Worm (Caenorhabditis elegans) whole organism, late embryonic: ENCODE measurements around the gene C27A2.12.

Experiments used
- C38D4.7 ChIP-seq: fragments of 200-800 bp; sonication (Bioruptor generic); optimal IDR thresholded peaks from 2 replicates; lab custom pipeline; 2018; ENCODE audit warnings: mild to moderate bottlenecking, missing genetic modification characterization, moderate library complexity, missing compliant biosample characterization
- ahr-1 ChIP-seq: sonication (generic microtip); optimal IDR thresholded peaks from 2 replicates; lab custom pipeline; 2016; ENCODE audit warnings: missing genetic modification characterization, missing compliant biosample characterization
- ama-1 ChIP-seq: fragments of 150-350 bp; optimal IDR thresholded peaks from 2 replicates; lab custom pipeline; 2014
- ceh-9 ChIP-seq: sonication (generic microtip); optimal IDR thresholded peaks from 2 replicates; lab custom pipeline; 2016; ENCODE audit warnings: mild to moderate bottlenecking, missing genetic modification characterization, inconsistent platforms, missing compliant biosample characterization
- dmd-4 ChIP-seq: sonication (generic microtip); optimal IDR thresholded peaks from 2 replicates; lab custom pipeline; 2016; ENCODE audit warnings: borderline replicate concordance, missing genetic modification characterization, missing compliant biosample characterization
- dve-1 ChIP-seq: sonication (generic microtip); optimal IDR thresholded peaks from 2 replicates; lab custom pipeline; 2017; ENCODE audit warnings: antibody characterized with exemption, mild to moderate bottlenecking, missing genetic modification characterization, missing compliant biosample characterization
- elt-4 ChIP-seq: sonication (generic microtip); optimal IDR thresholded peaks from 2 replicates; lab custom pipeline; 2016; ENCODE audit warnings: missing genetic modification characterization, missing compliant biosample characterization
- fax-1 ChIP-seq: sonication (generic microtip); optimal IDR thresholded peaks from 2 replicates; lab custom pipeline; 2016; ENCODE audit warnings: missing genotype, missing genetic modification characterization, missing compliant biosample characterization
- fkh-10 ChIP-seq: fragments of 150-350 bp; optimal IDR thresholded peaks from 2 replicates; lab custom pipeline; 2014; ENCODE audit warnings: missing biosample characterization, missing genetic modification reagents, missing genetic modification characterization
- nfya-1 ChIP-seq: sonication (generic microtip); optimal IDR thresholded peaks from 2 replicates; lab custom pipeline; 2017; ENCODE audit warnings: missing genetic modification characterization, mild to moderate bottlenecking, missing compliant biosample characterization, antibody characterized with exemption, moderate library complexity
- nhr-11 ChIP-seq: fragments of 150-350 bp; optimal IDR thresholded peaks from 2 replicates; lab custom pipeline; 2014; ENCODE audit warnings: missing biosample characterization, missing genetic modification characterization
- pax-1 ChIP-seq: fragments of 150-350 bp; optimal IDR thresholded peaks from 2 replicates; lab custom pipeline; 2014; ENCODE audit warnings: missing biosample characterization, missing genetic modification characterization
- pha-4 ChIP-seq: fragments of 150-350 bp; optimal IDR thresholded peaks from 2 replicates; lab custom pipeline; 2018; ENCODE audit warnings: missing biosample characterization, missing genetic modification reagents, missing genetic modification characterization

ce11 chrII:5069525-5069924, 11.6 kb upstream of the C27A2.12 start, which contains the start of gene idpb-2:
- no peak for TF ChIP-seq ahr-1
- no peak for TF ChIP-seq elt-4 (tag; lab: Kevin White, UChicago)
- no peak for TF ChIP-seq nfya-1 (tag; lab: Kevin White, UChicago)
- TF ChIP-seq ama-1 (lab: Kevin White, UChicago): no peak
- no peak for TF ChIP-seq dve-1
- no peak for TF ChIP-seq fkh-10
- no peak for TF ChIP-seq pha-4 (tag; lab: Kevin White, UChicago)
- no peak for TF ChIP-seq pax-1 (tag; lab: Kevin White, UChicago)
- TF ChIP-seq nhr-11 (tag; lab: Kevin White, UChicago): no peak
- no peak for TF ChIP-seq dmd-4 (tag; lab: Kevin White, UChicago)
- no peak for TF ChIP-seq fax-1 (tag; lab: Kevin White, UChicago)
- TF ChIP-seq ceh-9: no peak
- no peak for TF ChIP-seq C38D4.7 (GFP tag; lab: Kevin White, UChicago)
